Worm (Caenorhabditis elegans): ENCODE results near the gene crn-5.

- TF ChIP-seq unc-62 (GFP tag; optimal IDR thresholded peaks at IDR 0.05) (no peak), pqm-1 (tag; optimal IDR thresholded peaks at IDR 0.05) (no peak), ceh-82 (tag; optimal IDR thresholded peaks at IDR 0.05) (no peak), fos-1 (tag; optimal IDR thresholded peaks at IDR 0.05) (no peak), ces-1 (GFP tag; optimal IDR thresholded peaks at IDR 0.05) (no peak), ztf-11 (tag; optimal IDR thresholded peaks at IDR 0.05) (no peak), mab-9 (GFP tag; IDR thresholded peaks at IDR 0.05) (no peak), nhr-84 (tag; optimal IDR thresholded peaks at IDR 0.05) (no peak), elt-3 (tag; optimal IDR thresholded peaks at IDR 0.05) (no peak), jun-1 (tag; optimal IDR thresholded peaks at IDR 0.05) (no peak), nhr-28 (tag; optimal IDR thresholded peaks at IDR 0.05) (no peak)
Observed at ce11 chrII:10559671-10560184, 32.8 kb upstream of the crn-5 start.

Data from whole organism, L1 larva.